Fruit fly (Drosophila melanogaster) whole organism, embryonic: ENCODE results near the gene lectin-37Da.

Source experiments
- Aef1 ChIP-seq: fragments of 200-800 bp; sonication (Bioruptor generic); IDR thresholded peaks from 3 replicates; pipeline ENCODE4 v1.3.6; 2022; ENCODE audit warnings: missing biosample characterization, missing genetic modification characterization
- BEAF-32 ChIP-seq: fragments of 200-800 bp; sonication (Bioruptor generic); optimal IDR thresholded peaks from 3 replicates; lab custom pipeline; 2017; ENCODE audit warnings: missing biosample characterization, missing genetic modification characterization, mild to moderate bottlenecking, moderate library complexity, missing genetic modification reagents
- Bgb ChIP-seq: fragments of 200-800 bp; sonication (Bioruptor generic); IDR thresholded peaks from 2 replicates; pipeline ENCODE4 v1.3.6; 2022; ENCODE audit warnings: missing biosample characterization, missing genetic modification characterization; ENCODE audit not compliant: partially characterized antibody
- C15 ChIP-seq: fragments of 200-800 bp; sonication (Bioruptor generic); IDR thresholded peaks from 3 replicates; pipeline ENCODE4 v1.3.6; 2022; ENCODE audit warnings: missing biosample characterization, missing genetic modification characterization
- CG10267 ChIP-seq: fragments of 200-800 bp; sonication (Bioruptor generic); optimal IDR thresholded peaks from 2 replicates; lab custom pipeline; 2018; ENCODE audit warnings: missing biosample characterization, mild to moderate bottlenecking, missing genetic modification characterization, moderate library complexity
- CG11398 ChIP-seq: fragments of 200-800 bp; sonication (Bioruptor generic); optimal IDR thresholded peaks from 2 replicates; lab custom pipeline; 2016; ENCODE audit warnings: missing biosample characterization, missing genetic modification characterization
- CG12155 ChIP-seq: fragments of 200-800 bp; sonication (Bioruptor generic); optimal IDR thresholded peaks from 3 replicates; lab custom pipeline; 2016; ENCODE audit warnings: missing biosample characterization, missing genetic modification characterization
- CG1603 ChIP-seq: fragments of 200-800 bp; sonication (Bioruptor generic); optimal IDR thresholded peaks from 2 replicates; lab custom pipeline; 2019; ENCODE audit warnings: missing biosample characterization, mild to moderate bottlenecking, missing genetic modification characterization, moderate library complexity
- CG17186 ChIP-seq: fragments of 200-800 bp; sonication (Bioruptor generic); optimal IDR thresholded peaks from 3 replicates; lab custom pipeline; 2017; ENCODE audit warnings: missing biosample characterization, missing genetic modification reagents, missing genetic modification characterization
- CG17361 ChIP-seq: fragments of 200-800 bp; sonication (Bioruptor generic); IDR thresholded peaks from 3 replicates; pipeline ENCODE4 v1.3.6; 2022; ENCODE audit warnings: missing biosample characterization, missing genetic modification characterization
- CG17802 ChIP-seq: fragments of 200-800 bp; sonication (Bioruptor generic); optimal IDR thresholded peaks from 2 replicates; lab custom pipeline; 2018; ENCODE audit warnings: missing biosample characterization, mild to moderate bottlenecking, missing genetic modification characterization, moderate library complexity
- CG2199 ChIP-seq: fragments of 200-800 bp; sonication (Bioruptor generic); IDR thresholded peaks from 3 replicates; pipeline ENCODE4 v1.3.6; 2022; ENCODE audit warnings: missing biosample characterization, missing genetic modification characterization
- CG32772 ChIP-seq: fragments of 200-800 bp; sonication (Bioruptor generic); IDR thresholded peaks from 2 replicates; pipeline ENCODE4 v1.3.6; 2022; ENCODE audit warnings: missing biosample characterization, missing genetic modification characterization
- CG34224 ChIP-seq: fragments of 200-800 bp; sonication (Bioruptor generic); IDR thresholded peaks from 3 replicates; pipeline ENCODE4 v1.3.6; 2022; ENCODE audit warnings: missing biosample characterization, missing genetic modification characterization; ENCODE audit not compliant: partially characterized antibody
- CG42726 ChIP-seq: fragments of 200-800 bp; sonication (Bioruptor generic); IDR thresholded peaks from 2 replicates; pipeline ENCODE4 v1.3.6; 2022; ENCODE audit warnings: missing biosample characterization, missing genetic modification characterization; ENCODE audit not compliant: partially characterized antibody
- CG8290 ChIP-seq, 3 experiments: fragments of 200-800 bp; sonication (Bioruptor generic); optimal IDR thresholded peaks; 2 replicates each; lab custom pipeline; 2016 to 2019; ENCODE audit warnings: missing biosample characterization in 3 of 3, missing genetic modification characterization in 3 of 3, mild to moderate bottlenecking in 2 of 3, moderate library complexity in 1 of 3
- CG9797 ChIP-seq: fragments of 200-800 bp; sonication (Bioruptor generic); optimal IDR thresholded peaks from 3 replicates; lab custom pipeline; 2018; ENCODE audit warnings: missing biosample characterization, mild to moderate bottlenecking, missing genetic modification characterization
- Doc3 ChIP-seq: fragments of 200-800 bp; sonication (Bioruptor generic); IDR thresholded peaks from 3 replicates; pipeline ENCODE4 v1.3.6; 2022; ENCODE audit warnings: missing biosample characterization, missing genetic modification characterization; ENCODE audit not compliant: partially characterized antibody
- Drgx ChIP-seq: fragments of 200-800 bp; sonication (Bioruptor generic); IDR thresholded peaks from 2 replicates; pipeline ENCODE4 v1.3.6; 2022; ENCODE audit warnings: missing biosample characterization, missing genetic modification characterization
- ERR ChIP-seq: fragments of 200-800 bp; sonication (Bioruptor generic); optimal IDR thresholded peaks from 2 replicates; lab custom pipeline; 2016; ENCODE audit warnings: missing biosample characterization, missing genetic modification characterization
- MBD-R2 ChIP-seq: fragments of 200-800 bp; sonication (Bioruptor generic); IDR thresholded peaks from 2 replicates; pipeline ENCODE4 v1.3.6; 2022; ENCODE audit warnings: missing biosample characterization, missing genetic modification characterization
- Med ChIP-seq: fragments of 200-800 bp; sonication (Bioruptor generic); peaks from one replicate; lab custom pipeline; 2016; ENCODE audit warnings: missing biosample characterization, missing genetic modification characterization, mild to moderate bottlenecking, inconsistent platforms, moderate library complexity
- Myb ChIP-seq: fragments of 200-800 bp; sonication (Bioruptor generic); optimal IDR thresholded peaks from 2 replicates; lab custom pipeline; 2016; ENCODE audit warnings: missing biosample characterization, missing genetic modification characterization
- Nf-YC ChIP-seq: fragments of 200-800 bp; optimal IDR thresholded peaks from 3 replicates; lab custom pipeline; 2019; ENCODE audit warnings: missing biosample characterization, mild to moderate bottlenecking, missing genetic modification characterization, moderate library complexity
- Opbp ChIP-seq: fragments of 200-800 bp; sonication (Bioruptor generic); IDR thresholded peaks from 3 replicates; pipeline ENCODE4 v1.3.6; 2022; ENCODE audit warnings: missing biosample characterization, missing genetic modification characterization; ENCODE audit not compliant: partially characterized antibody
- Optix ChIP-seq: fragments of 200-800 bp; sonication (Bioruptor generic); IDR thresholded peaks from 3 replicates; pipeline ENCODE4 v1.3.6; 2022; ENCODE audit warnings: missing biosample characterization, missing genetic modification characterization
- Sry-δ ChIP-seq: fragments of 200-800 bp; sonication (Bioruptor generic); optimal IDR thresholded peaks from 2 replicates; lab custom pipeline; 2016; ENCODE audit warnings: missing biosample characterization, missing genetic modification characterization
- ac ChIP-seq: fragments of 200-800 bp; sonication (Bioruptor generic); optimal IDR thresholded peaks from 3 replicates; lab custom pipeline; 2017; ENCODE audit warnings: missing biosample characterization, mild to moderate bottlenecking, missing genetic modification characterization
- ato ChIP-seq: fragments of 200-800 bp; sonication (Bioruptor generic); IDR thresholded peaks from 2 replicates; pipeline ENCODE4 v1.3.6; 2022; ENCODE audit warnings: missing biosample characterization, missing genetic modification characterization; ENCODE audit not compliant: partially characterized antibody
- bbx ChIP-seq: fragments of 200-800 bp; sonication (Bioruptor generic); IDR thresholded peaks from 2 replicates; pipeline ENCODE4 v1.3.6; 2022; ENCODE audit warnings: missing biosample characterization, missing genetic modification characterization; ENCODE audit not compliant: partially characterized antibody
- chm ChIP-seq: fragments of 200-800 bp; sonication (Bioruptor generic); IDR thresholded peaks from 2 replicates; pipeline ENCODE4 v1.3.6; 2022; ENCODE audit warnings: missing biosample characterization, missing genetic modification characterization
- ewg ChIP-seq: fragments of 200-800 bp; sonication (Bioruptor generic); optimal IDR thresholded peaks from 3 replicates; lab custom pipeline; 2017; ENCODE audit warnings: mild to moderate bottlenecking, missing biosample characterization, missing genetic modification reagents, missing genetic modification characterization
- gfzf ChIP-seq: fragments of 200-800 bp; sonication (Bioruptor generic); optimal IDR thresholded peaks from 2 replicates; lab custom pipeline; 2016; ENCODE audit warnings: missing biosample characterization, mild to moderate bottlenecking, missing genetic modification characterization, moderate library complexity
- hb ChIP-seq: fragments of 200-800 bp; sonication (Bioruptor generic); IDR thresholded peaks from 3 replicates; pipeline ENCODE4 v1.3.6; 2022; ENCODE audit warnings: missing biosample characterization, missing genetic modification characterization; ENCODE audit not compliant: partially characterized antibody
- hbn ChIP-seq: fragments of 200-800 bp; sonication (Bioruptor generic); IDR thresholded peaks from 2 replicates; pipeline ENCODE4 v1.3.6; 2022; ENCODE audit warnings: missing biosample characterization, missing genetic modification characterization; ENCODE audit not compliant: partially characterized antibody
- insv ChIP-seq, 2 experiments: fragments of 200-800 bp; sonication (Bioruptor generic); optimal IDR thresholded peaks; 3 replicates each; lab custom pipeline; 2016 to 2018; ENCODE audit warnings: missing biosample characterization in 2 of 2, missing genetic modification characterization in 2 of 2
- inv ChIP-seq: fragments of 200-800 bp; sonication (Bioruptor generic); IDR thresholded peaks from 2 replicates; pipeline ENCODE4 v1.3.6; 2022; ENCODE audit warnings: missing biosample characterization, missing genetic modification characterization; ENCODE audit not compliant: partially characterized antibody
- knrl ChIP-seq: fragments of 200-800 bp; sonication (Bioruptor generic); IDR thresholded peaks from 3 replicates; pipeline ENCODE4 v1.3.6; 2022; ENCODE audit warnings: missing biosample characterization, missing genetic modification characterization; ENCODE audit not compliant: partially characterized antibody
- mld ChIP-seq: fragments of 200-800 bp; sonication (Bioruptor generic); IDR thresholded peaks from 3 replicates; pipeline ENCODE4 v1.3.6; 2022; ENCODE audit warnings: missing biosample characterization, missing genetic modification characterization; ENCODE audit not compliant: partially characterized antibody
- nmo ChIP-seq: fragments of 200-800 bp; sonication (Bioruptor generic); optimal IDR thresholded peaks from 2 replicates; lab custom pipeline; 2018; ENCODE audit warnings: missing biosample characterization, mild to moderate bottlenecking, missing genetic modification characterization, moderate library complexity
- nom ChIP-seq: fragments of 200-800 bp; sonication (Bioruptor generic); optimal IDR thresholded peaks from 2 replicates; lab custom pipeline; 2017; ENCODE audit warnings: missing biosample characterization, missing genetic modification characterization, mild to moderate bottlenecking, moderate library complexity, missing genetic modification reagents
- onecut ChIP-seq: fragments of 200-800 bp; sonication (Bioruptor generic); IDR thresholded peaks from 2 replicates; pipeline ENCODE4 v1.3.6; 2022; ENCODE audit warnings: missing biosample characterization, missing genetic modification characterization
- row ChIP-seq: fragments of 200-800 bp; sonication (Bioruptor generic); IDR thresholded peaks from 3 replicates; pipeline ENCODE4 v1.3.6; 2022; ENCODE audit warnings: missing biosample characterization, missing genetic modification characterization
- sd ChIP-seq: fragments of 200-800 bp; sonication (Bioruptor generic); optimal IDR thresholded peaks from 3 replicates; lab custom pipeline; 2018; ENCODE audit warnings: missing biosample characterization, mild to moderate bottlenecking, missing genetic modification characterization, moderate library complexity
- sqz ChIP-seq: fragments of 200-800 bp; sonication (Bioruptor generic); optimal IDR thresholded peaks from 3 replicates; lab custom pipeline; 2018; ENCODE audit warnings: missing biosample characterization, mild to moderate bottlenecking, missing genetic modification characterization
- sr ChIP-seq: fragments of 200-800 bp; sonication (Bioruptor generic); IDR thresholded peaks from 3 replicates; pipeline ENCODE4 v1.3.6; 2022; ENCODE audit warnings: missing biosample characterization, missing genetic modification characterization
- unc-4 ChIP-seq: fragments of 200-800 bp; sonication (Bioruptor generic); IDR thresholded peaks from 2 replicates; pipeline ENCODE4 v1.3.6; 2022; ENCODE audit warnings: missing biosample characterization, missing genetic modification characterization; ENCODE audit not compliant: partially characterized antibody
- z ChIP-seq: fragments of 200-800 bp; sonication (Bioruptor generic); IDR thresholded peaks from 3 replicates; pipeline ENCODE4 v1.3.6; 2022; ENCODE audit warnings: missing biosample characterization, missing genetic modification characterization

lectin-37Da gene

dm6 chr2L:19426330-19426781, 8.2 kb downstream of the lectin-37Da start, which contains the start of gene Pax (continued):
- TF ChIP-seq ERR (GFP tag; lab: Kevin White, UChicago) (no peak), Sry-δ (GFP tag; lab: Kevin White, UChicago) (peak; percentile 89), MBD-R2 (GFP tag; lab: Robert Waterston, UW) (peak; percentile 72), ac (no peak), sd (tag; lab: Kevin White, UChicago) (peak; percentile 46), mld (peak; percentile 81), C15 (GFP tag; lab: Robert Waterston, UW) (no peak), CG11398 (GFP tag; lab: Kevin White, UChicago) (no peak), BEAF-32 (peak; percentile 93), Doc3 (GFP tag; lab: Robert Waterston, UW) (peak; percentile 95), unc-4 (GFP tag; lab: Robert Waterston, UW) (peak; percentile 96), onecut (no peak), gfzf (GFP tag; lab: Kevin White, UChicago) (peak; percentile 62), Aef1 (GFP tag; lab: Robert Waterston, UW) (no peak), insv (GFP tag; optimal IDR thresholded peaks at IDR 0.05; lab: Kevin White, UChicago) (peak; percentile 6 to 82), Drgx (peak; percentile 47), inv (GFP tag; lab: Robert Waterston, UW) (peak; percentile 93), CG17186 (GFP tag; lab: Kevin White, UChicago) (peak; percentile 27), row (GFP tag; lab: Robert Waterston, UW) (0 out of 3 replicates have a peak, but pooled peaks have one; percentile 15), ato (GFP tag; lab: Robert Waterston, UW) (peak; percentile 92), CG32772 (GFP tag; lab: Robert Waterston, UW) (peak; percentile 75), CG9797 (GFP tag; lab: Kevin White, UChicago) (peak; percentile 41), CG34224 (GFP tag; lab: Robert Waterston, UW) (peak; percentile 92), Myb (peak; percentile 96), Bgb (GFP tag; lab: Robert Waterston, UW) (peak; percentile 96), CG17361 (no peak), Opbp (peak; percentile 92), CG10267 (tag; lab: Kevin White, UChicago) (peak; percentile 1), nmo (peak; percentile 7), z (GFP tag; lab: Robert Waterston, UW) (no peak), bbx (peak; percentile 95), nom (GFP tag; lab: Kevin White, UChicago) (peak; percentile 91), sqz (peak; percentile 96), Med (GFP tag; lab: Kevin White, UChicago) (peak; percentile 61), CG1603 (peak; percentile 67), Optix (GFP tag; lab: Robert Waterston, UW) (no peak), CG17802 (tag; lab: Kevin White, UChicago) (no peak), ewg (peak; percentile 83), hbn (GFP tag; lab: Robert Waterston, UW) (peak; percentile 98), CG8290 (GFP tag; optimal IDR thresholded peaks at IDR 0.05; lab: Kevin White, UChicago) (no peak), CG8290 (tag; optimal IDR thresholded peaks at IDR 0.05; lab: Kevin White, UChicago) (peak in 1 of 2 experiments; percentile 56), sr (GFP tag; lab: Robert Waterston, UW) (no peak), chm (peak; percentile 34; the same call in 1 of the 2 replicates), Nf-YC (tag; lab: Kevin White, UChicago) (peak; percentile 72), CG2199 (GFP tag; lab: Robert Waterston, UW) (0 out of 3 replicates have a peak, but pooled peaks have one; percentile 32), CG42726 (GFP tag; lab: Robert Waterston, UW) (peak; percentile 98), knrl (GFP tag; lab: Robert Waterston, UW) (peak; percentile 90), hb (peak; percentile 89), CG12155 (no peak)
